Worm (Caenorhabditis elegans) whole organism, L4 larva: ENCODE data around the gene C35A5.4.

ENCODE experiments used
- F49E8.2 ChIP-seq: sonication (generic microtip); optimal IDR thresholded peaks from 2 replicates; lab custom pipeline; 2016; ENCODE audit warnings: missing compliant biosample characterization, mild to moderate bottlenecking, missing genetic modification characterization, borderline replicate concordance
- T26A8.4 ChIP-seq: fragments of 200-800 bp; sonication (Bioruptor generic); IDR thresholded peaks from 2 replicates; pipeline ENCODE4 v1.3.6; 2022; ENCODE audit warnings: missing genetic modification characterization, missing compliant biosample characterization
- Y48G9A.11 ChIP-seq: fragments of 200-800 bp; sonication (Bioruptor generic); IDR thresholded peaks from 2 replicates; pipeline ENCODE4 v1.3.6; 2022; ENCODE audit warnings: missing genetic modification reagents, missing genetic modification characterization, missing compliant biosample characterization
- ZK337.2 ChIP-seq: fragments of 200-800 bp; sonication (Bioruptor generic); IDR thresholded peaks from 2 replicates; pipeline ENCODE4 v1.3.6; 2022; ENCODE audit warnings: missing genetic modification reagents, missing genetic modification characterization, missing compliant biosample characterization
- ZK546.5 ChIP-seq, 2 experiments: sonication (generic microtip); optimal IDR thresholded peaks; 2 replicates each; lab custom pipeline; 2017; ENCODE audit warnings: missing biosample characterization in 2 of 2, missing genetic modification characterization in 2 of 2
- aha-1 ChIP-seq: fragments of 150-350 bp; peaks from one replicate; lab custom pipeline; 2014; ENCODE audit warnings: missing biosample characterization, missing genetic modification characterization
- arid-1 ChIP-seq: fragments of 200-800 bp; sonication (Bioruptor generic); conservative IDR thresholded peaks from 2 replicates; pipeline ENCODE4 v1.3.6; 2022; ENCODE audit warnings: missing genetic modification reagents, missing genetic modification characterization, missing compliant biosample characterization
- ceh-28 ChIP-seq: fragments of 150-350 bp; optimal IDR thresholded peaks from 2 replicates; lab custom pipeline; 2014; ENCODE audit warnings: missing biosample characterization, missing genetic modification reagents, missing genetic modification characterization
- ceh-32 ChIP-seq: sonication (generic microtip); optimal IDR thresholded peaks from 2 replicates; lab custom pipeline; 2016; ENCODE audit warnings: mild to moderate bottlenecking, missing genetic modification characterization, missing compliant biosample characterization; ENCODE audit not compliant: poor library complexity
- ceh-44 ChIP-seq: fragments of 200-800 bp; sonication (Bioruptor generic); IDR thresholded peaks from 2 replicates; pipeline ENCODE4 v1.3.6; 2022; ENCODE audit warnings: missing genetic modification reagents, missing genetic modification characterization, missing compliant biosample characterization
- daf-16 ChIP-seq, 3 experiments: sonication (generic microtip); optimal IDR thresholded peaks; 2 replicates each; lab custom pipeline; 2016 to 2017; ENCODE audit warnings: missing genetic modification characterization in 3 of 3, missing genetic modification reagents in 3 of 3, mild to moderate bottlenecking in 2 of 3, missing compliant biosample characterization in 2 of 3, missing biosample characterization in 1 of 3, moderate library complexity in 1 of 3
- dmd-6 ChIP-seq: fragments of 200-800 bp; sonication (Bioruptor generic); IDR thresholded peaks from 2 replicates; pipeline ENCODE4 v1.3.6; 2022; ENCODE audit warnings: missing genetic modification reagents, missing genetic modification characterization, missing compliant biosample characterization
- dmd-9 ChIP-seq: fragments of 200-800 bp; sonication (Bioruptor generic); IDR thresholded peaks from 2 replicates; pipeline ENCODE4 v1.3.6; 2022; ENCODE audit warnings: missing genetic modification reagents, missing genetic modification characterization, missing compliant biosample characterization
- dpl-1 ChIP-seq: fragments of 150-350 bp; optimal IDR thresholded peaks from 2 replicates; lab custom pipeline; 2014; ENCODE audit warnings: missing biosample characterization, missing genetic modification reagents, missing genetic modification characterization
- dve-1 ChIP-seq: sonication (generic microtip); optimal IDR thresholded peaks from 2 replicates; lab custom pipeline; 2017; ENCODE audit warnings: antibody characterized with exemption, mild to moderate bottlenecking, missing genetic modification characterization, missing compliant biosample characterization; ENCODE audit not compliant: insufficient read depth
- egl-27 ChIP-seq: sonication (generic microtip); optimal IDR thresholded peaks from 3 replicates; lab custom pipeline; 2017; ENCODE audit warnings: missing biosample characterization, missing genetic modification reagents, missing genetic modification characterization
- hlh-11 ChIP-seq: fragments of 200-800 bp; sonication (Bioruptor generic); optimal IDR thresholded peaks from 2 replicates; lab custom pipeline; 2018; ENCODE audit warnings: mild to moderate bottlenecking, missing genetic modification characterization, missing compliant biosample characterization
- hmg-1.1 ChIP-seq: fragments of 200-800 bp; sonication (Bioruptor generic); IDR thresholded peaks from 2 replicates; pipeline ENCODE4 v1.3.6; 2022; ENCODE audit warnings: missing genetic modification reagents, missing genetic modification characterization, missing compliant biosample characterization
- lim-7 ChIP-seq: fragments of 200-800 bp; sonication (Bioruptor generic); IDR thresholded peaks from 2 replicates; pipeline ENCODE4 v1.3.6; 2022; ENCODE audit warnings: missing genetic modification characterization, missing compliant biosample characterization
- lin-38 ChIP-seq: fragments of 200-800 bp; sonication (Bioruptor generic); IDR thresholded peaks from 2 replicates; pipeline ENCODE4 v1.3.6; 2022; ENCODE audit warnings: missing genetic modification reagents, missing genetic modification characterization, missing compliant biosample characterization
- lir-3 ChIP-seq: sonication (generic microtip); optimal IDR thresholded peaks from 2 replicates; lab custom pipeline; 2016; ENCODE audit warnings: mild to moderate bottlenecking, missing genetic modification characterization, missing compliant biosample characterization
- madf-5 ChIP-seq, 2 experiments: fragments of 200-800 bp; sonication (Bioruptor generic); IDR thresholded peaks; 2 replicates each; pipeline ENCODE4 v1.3.6; 2022; ENCODE audit warnings: missing compliant biosample characterization in 2 of 2, missing genetic modification characterization in 2 of 2
- mxl-3 ChIP-seq: fragments of 200-800 bp; sonication (Bioruptor generic); optimal IDR thresholded peaks from 2 replicates; lab custom pipeline; 2018; ENCODE audit warnings: mild to moderate bottlenecking, missing genetic modification characterization, missing compliant biosample characterization
- nhr-102 ChIP-seq: sonication (generic microtip); optimal IDR thresholded peaks from 2 replicates; lab custom pipeline; 2016; ENCODE audit warnings: mild to moderate bottlenecking, missing genetic modification characterization, moderate library complexity, missing compliant biosample characterization
- nhr-28 ChIP-seq: fragments of 150-350 bp; optimal IDR thresholded peaks from 2 replicates; lab custom pipeline; 2014; ENCODE audit warnings: missing biosample characterization, missing genetic modification characterization
- nhr-41 ChIP-seq: fragments of 200-800 bp; sonication (Bioruptor generic); IDR thresholded peaks from 2 replicates; pipeline ENCODE4 v1.3.6; 2022; ENCODE audit warnings: missing genetic modification reagents, missing genetic modification characterization, missing compliant biosample characterization
- nhr-48 ChIP-seq: sonication (generic microtip); optimal IDR thresholded peaks from 2 replicates; lab custom pipeline; 2016; ENCODE audit warnings: mild to moderate bottlenecking, missing genetic modification characterization, missing compliant biosample characterization
- nhr-77 ChIP-seq: fragments of 150-350 bp; optimal IDR thresholded peaks from 2 replicates; lab custom pipeline; 2014; ENCODE audit warnings: missing biosample characterization, missing genetic modification characterization
- pha-4 ChIP-seq, 2 experiments: fragments of 150-350 bp in 1 of 2; fragments of 200-800 bp in 1 of 2; sonication (Bioruptor generic) in 1 of 2; IDR thresholded peaks in 1 of 2; optimal IDR thresholded peaks in 1 of 2; 2 replicates each; pipeline versions ENCODE4 v1.3.6 to Lab custom; 2014 to 2022; ENCODE audit warnings: missing genetic modification characterization in 2 of 2, missing genetic modification reagents in 2 of 2, missing biosample characterization in 1 of 2, missing compliant biosample characterization in 1 of 2
- php-3 ChIP-seq: fragments of 200-800 bp; sonication (Bioruptor generic); IDR thresholded peaks from 2 replicates; pipeline ENCODE4 v1.3.6; 2022; ENCODE audit warnings: missing genetic modification reagents, missing genetic modification characterization, missing compliant biosample characterization
- pqm-1 ChIP-seq: sonication (generic microtip); optimal IDR thresholded peaks from 2 replicates; lab custom pipeline; 2017; ENCODE audit warnings: missing biosample characterization, missing genetic modification characterization
- rbr-2 ChIP-seq: sonication (generic microtip); optimal IDR thresholded peaks from 2 replicates; lab custom pipeline; 2016; ENCODE audit warnings: missing genotype, missing genetic modification characterization, missing compliant biosample characterization
- set-16 ChIP-seq: fragments of 200-800 bp; sonication (Bioruptor generic); IDR thresholded peaks from 2 replicates; pipeline ENCODE4 v1.3.6; 2022; ENCODE audit warnings: missing genetic modification reagents, missing genetic modification characterization, missing compliant biosample characterization
- skn-1 ChIP-seq: fragments of 150-350 bp; optimal IDR thresholded peaks from 2 replicates; lab custom pipeline; 2014; ENCODE audit warnings: missing biosample characterization, missing genetic modification characterization
- snpc-1.2 ChIP-seq: fragments of 200-800 bp; sonication (Bioruptor generic); IDR thresholded peaks from 2 replicates; pipeline ENCODE4 v1.3.6; 2022; ENCODE audit warnings: missing genetic modification reagents, missing genetic modification characterization, missing compliant biosample characterization
- snpc-4 ChIP-seq: fragments of 150-350 bp; optimal IDR thresholded peaks from 2 replicates; lab custom pipeline; 2014; ENCODE audit warnings: missing biosample characterization, missing genetic modification characterization
- tag-97 ChIP-seq: fragments of 200-800 bp; sonication (Bioruptor generic); IDR thresholded peaks from 2 replicates; pipeline ENCODE4 v1.3.6; 2022; ENCODE audit warnings: missing genetic modification characterization, missing compliant biosample characterization
- tra-1 ChIP-seq: fragments of 200-800 bp; sonication (Bioruptor generic); IDR thresholded peaks from 2 replicates; pipeline ENCODE4 v1.3.6; 2022; ENCODE audit warnings: missing genetic modification reagents, missing genetic modification characterization, missing compliant biosample characterization
- unc-130 ChIP-seq: sonication (generic microtip); optimal IDR thresholded peaks from 2 replicates; lab custom pipeline; 2016; ENCODE audit warnings: missing genetic modification reagents, missing genetic modification characterization, missing compliant biosample characterization
- zag-1 ChIP-seq: fragments of 150-350 bp; optimal IDR thresholded peaks from 2 replicates; lab custom pipeline; 2014; ENCODE audit warnings: missing biosample characterization, missing genetic modification characterization
- zfp-2 ChIP-seq: sonication (generic microtip); optimal IDR thresholded peaks from 2 replicates; lab custom pipeline; 2016; ENCODE audit warnings: mild to moderate bottlenecking, missing genetic modification characterization, missing compliant biosample characterization
- zip-2 ChIP-seq: fragments of 150-350 bp; optimal IDR thresholded peaks from 2 replicates; lab custom pipeline; 2014; ENCODE audit warnings: missing biosample characterization, missing genetic modification characterization
- ztf-11 ChIP-seq: fragments of 150-350 bp; optimal IDR thresholded peaks from 2 replicates; lab custom pipeline; 2014; ENCODE audit warnings: missing biosample characterization, missing genetic modification characterization
- ztf-7 ChIP-seq: fragments of 150-350 bp; optimal IDR thresholded peaks from 2 replicates; lab custom pipeline; 2014; ENCODE audit warnings: missing biosample characterization, missing genetic modification characterization

Gene C35A5.4

DNA sequence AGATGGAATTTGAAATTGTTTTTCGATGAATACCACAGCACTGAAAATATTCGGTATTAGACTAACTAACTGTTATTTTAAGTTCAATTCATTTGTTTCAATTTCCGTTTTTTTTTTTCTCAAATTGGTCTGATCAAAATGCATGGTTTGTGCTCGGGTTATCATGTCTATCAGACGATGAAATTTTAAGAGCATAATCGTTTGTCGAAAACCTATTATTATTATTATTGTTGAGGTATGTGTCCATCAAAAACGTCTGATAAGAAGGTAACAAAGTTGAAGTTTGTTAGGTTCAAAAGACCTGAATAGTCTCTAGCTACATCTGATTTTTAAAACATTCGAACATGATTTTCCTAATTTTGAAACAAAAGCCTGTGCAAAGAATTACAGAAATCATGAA lies 12.8 kb upstream of the C35A5.4 start:
- TF ChIP-seq nhr-77 (peak; percentile 40), dve-1 (tag; lab: Kevin White, UChicago) (peak; percentile 55), tra-1 (0 out of 2 replicates have a peak, but pooled peaks have one; percentile 26), snpc-1.2 (no peak), pqm-1 (tag; lab: Kevin White, UChicago) (peak; percentile 91), nhr-48 (tag; lab: Kevin White, UChicago) (peak; percentile 2), pha-4 (GFP tag; IDR thresholded peaks at IDR 0.05; lab: Robert Waterston, UW) (peak; percentile 23; the same call in 1 of the 2 replicates), pha-4 (tag; optimal IDR thresholded peaks at IDR 0.05; lab: Kevin White, UChicago) (no peak), nhr-41 (no peak), php-3 (GFP tag; lab: Robert Waterston, UW) (peak; percentile 81), nhr-28 (peak; percentile 79), lim-7 (GFP tag; lab: Robert Waterston, UW) (no peak), dmd-6 (GFP tag; lab: Robert Waterston, UW) (peak; percentile 93), arid-1 (GFP tag; lab: Robert Waterston, UW) (no peak), madf-5 (GFP tag; IDR thresholded peaks at IDR 0.05; lab: Robert Waterston, UW) (no peak), hlh-11 (tag; lab: Kevin White, UChicago) (peak; percentile 53), nhr-102 (tag; lab: Kevin White, UChicago) (peak; percentile 19), daf-16 (GFP tag; optimal IDR thresholded peaks at IDR 0.05; lab: Kevin White, UChicago) (no peak), daf-16 (tag; optimal IDR thresholded peaks at IDR 0.05; lab: Kevin White, UChicago) (peak; percentile 73), ceh-32 (tag; lab: Kevin White, UChicago) (no peak)

DNA sequence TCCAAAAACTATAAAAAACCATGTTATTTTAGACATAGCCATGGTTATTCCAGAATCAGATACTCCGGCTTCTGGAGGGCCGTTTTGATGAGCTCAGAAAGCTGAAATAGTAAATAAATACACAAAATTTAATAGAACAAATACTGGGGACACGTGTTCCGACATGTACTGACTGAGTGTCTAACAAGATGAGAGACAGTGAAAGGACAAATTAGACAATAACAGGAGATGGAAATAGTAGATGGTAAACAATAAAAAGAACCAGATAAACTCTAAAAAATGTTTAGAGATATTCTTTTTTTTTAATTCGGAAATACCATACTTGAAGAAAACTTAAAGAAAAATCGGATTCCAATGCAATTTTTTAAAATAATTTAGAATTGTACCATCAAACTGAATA lies 12.2 kb upstream of the C35A5.4 start, which contains the start of gene Y32F6B.1:
Y32F6B.1 (minus strand) TSS at position 101 of the 400 bp plus-strand sequence.
- TF ChIP-seq nhr-28 (no peak), daf-16 (GFP tag; optimal IDR thresholded peaks at IDR 0.05; lab: Kevin White, UChicago) (no peak), daf-16 (tag; optimal IDR thresholded peaks at IDR 0.05; lab: Kevin White, UChicago) (peak; percentile 31), dpl-1 (GFP tag; lab: Kevin White, UChicago) (no peak), ztf-11 (tag; lab: Kevin White, UChicago) (no peak)

DNA sequence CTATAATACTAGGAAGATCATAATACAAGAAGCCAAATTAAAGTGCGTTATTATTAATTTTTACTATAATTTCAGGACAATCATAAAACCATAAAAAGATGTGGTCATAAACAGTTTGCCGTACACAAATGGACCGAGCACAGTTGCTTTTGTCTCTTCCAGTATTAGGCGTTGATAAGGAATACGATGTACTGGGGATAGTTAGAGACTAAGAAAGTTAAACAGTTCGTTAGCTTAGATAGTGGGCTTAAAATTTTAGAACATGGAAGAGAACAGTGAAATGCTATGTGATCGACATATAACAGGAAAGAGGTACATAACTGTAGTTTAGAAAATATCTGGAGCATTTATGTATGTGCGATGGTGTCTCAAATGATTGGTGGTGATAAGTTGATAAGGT lies 11.4 kb upstream of the C35A5.4 start:
- peak; percentile 42 for TF ChIP-seq dve-1 (tag; lab: Kevin White, UChicago)
- no peak for TF ChIP-seq ceh-28 (tag; lab: Kevin White, UChicago)
- no peak for TF ChIP-seq snpc-4
- TF ChIP-seq daf-16 (GFP tag; optimal IDR thresholded peaks at IDR 0.05; lab: Kevin White, UChicago): no peak
- TF ChIP-seq daf-16 (tag; optimal IDR thresholded peaks at IDR 0.05; lab: Kevin White, UChicago): peak; percentile 74
- peak; percentile 94 for TF ChIP-seq aha-1
- peak; percentile 55 for TF ChIP-seq nhr-48 (tag; lab: Kevin White, UChicago)
- TF ChIP-seq nhr-102 (tag; lab: Kevin White, UChicago): peak; percentile 17
- TF ChIP-seq ZK546.5 (tag; optimal IDR thresholded peaks at IDR 0.05; lab: Kevin White, UChicago): no peak
- TF ChIP-seq hlh-11 (tag; lab: Kevin White, UChicago): peak; percentile 70
- TF ChIP-seq unc-130 (GFP tag; lab: Kevin White, UChicago): no peak
- no peak for TF ChIP-seq lim-7 (GFP tag; lab: Robert Waterston, UW)
- no peak for TF ChIP-seq zfp-2 (tag; lab: Kevin White, UChicago)
- peak; percentile 31; the same call in 1 of the 2 replicates for TF ChIP-seq dmd-6 (GFP tag; lab: Robert Waterston, UW)
- TF ChIP-seq nhr-28: peak; percentile 71
- peak; percentile 75 for TF ChIP-seq php-3 (GFP tag; lab: Robert Waterston, UW)
- peak; percentile 53 for TF ChIP-seq pqm-1 (tag; lab: Kevin White, UChicago)
- no peak for TF ChIP-seq dmd-9
- TF ChIP-seq T26A8.4 (GFP tag; lab: Robert Waterston, UW): no peak
- no peak for TF ChIP-seq tag-97 (GFP tag; lab: Robert Waterston, UW)
- TF ChIP-seq ztf-7: no peak

DNA sequence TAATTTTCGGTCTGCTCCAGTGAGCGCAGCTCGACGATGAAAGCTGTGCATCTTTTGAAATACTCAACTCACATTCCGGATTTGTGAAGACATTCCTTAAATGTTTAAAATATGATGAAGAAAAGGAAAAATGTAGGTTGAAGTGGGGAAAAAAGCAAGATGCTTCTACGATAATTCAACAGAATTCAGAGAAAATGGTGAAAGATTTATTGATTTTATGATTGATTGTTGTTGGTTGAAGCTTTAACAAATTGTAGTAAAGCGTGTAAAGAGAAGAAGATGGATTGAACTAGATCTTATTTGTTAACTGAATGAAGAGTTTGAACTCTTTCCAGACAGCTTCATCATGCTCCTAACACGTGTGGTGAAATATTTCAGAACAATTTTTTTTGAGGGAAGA lies 6.8 kb upstream of the C35A5.4 start, which contains the start of gene ncx-5:
ncx-5 (minus strand) TSS at position 101 of the 400 bp plus-strand sequence.
- no peak for TF ChIP-seq skn-1
- TF ChIP-seq rbr-2 (tag; lab: Kevin White, UChicago): no peak
- TF ChIP-seq madf-5 (GFP tag; IDR thresholded peaks at IDR 0.05; lab: Robert Waterston, UW): no peak
- no peak for TF ChIP-seq F49E8.2 (tag; lab: Kevin White, UChicago)
- no peak for TF ChIP-seq lir-3 (tag; lab: Kevin White, UChicago)
- TF ChIP-seq zag-1 (tag; lab: Kevin White, UChicago): no peak
- TF ChIP-seq Y48G9A.11 (GFP tag; lab: Robert Waterston, UW): no peak
- TF ChIP-seq mxl-3 (GFP tag; lab: Kevin White, UChicago): no peak
- TF ChIP-seq ceh-44: no peak
- no peak for TF ChIP-seq ZK337.2 (GFP tag; lab: Robert Waterston, UW)
- no peak for TF ChIP-seq nhr-102 (tag; lab: Kevin White, UChicago)
- no peak for TF ChIP-seq lin-38 (GFP tag; lab: Robert Waterston, UW)
- no peak for TF ChIP-seq zip-2 (tag; lab: Kevin White, UChicago)
- no peak for TF ChIP-seq egl-27
- TF ChIP-seq hmg-1.1 (GFP tag; lab: Robert Waterston, UW): no peak
- TF ChIP-seq set-16 (GFP tag; lab: Robert Waterston, UW): no peak
